Fruit fly (Drosophila melanogaster) whole organism, pupa: ENCODE data around the gene hook.
A peak's percentile ranks its signal among the peaks of the same experiment; 100 is the strongest.

ENCODE experiments used
- CG12605 ChIP-seq: fragments of 200-800 bp; sonication (Bioruptor generic); IDR thresholded peaks from 2 replicates; pipeline ENCODE4 v1.3.6; 2022; ENCODE audit warnings: missing biosample characterization, missing genetic modification characterization
- CG15710 ChIP-seq: fragments of 200-800 bp; sonication (Bioruptor generic); optimal IDR thresholded peaks from 2 replicates; lab custom pipeline; 2018; ENCODE audit warnings: missing biosample characterization, mild to moderate bottlenecking, missing genetic modification characterization, moderate library complexity
- CG4496 ChIP-seq: fragments of 200-800 bp; sonication (Bioruptor generic); IDR thresholded peaks from 3 replicates; pipeline ENCODE4 v1.3.6; 2022; ENCODE audit warnings: missing biosample characterization, missing genetic modification characterization
- CG8301 ChIP-seq: fragments of 200-800 bp; sonication (Bioruptor generic); optimal IDR thresholded peaks from 2 replicates; lab custom pipeline; 2018; ENCODE audit warnings: missing biosample characterization, mild to moderate bottlenecking, missing genetic modification characterization
- D1 ChIP-seq: fragments of 200-800 bp; sonication (Bioruptor generic); optimal IDR thresholded peaks from 2 replicates; lab custom pipeline; 2018; ENCODE audit warnings: missing biosample characterization, mild to moderate bottlenecking, missing genetic modification characterization, moderate library complexity
- EcR ChIP-seq: fragments of 200-800 bp; sonication (Bioruptor generic); optimal IDR thresholded peaks from 3 replicates; lab custom pipeline; 2019; ENCODE audit warnings: missing biosample characterization, missing genetic modification characterization, mild to moderate bottlenecking, moderate library complexity, missing genetic modification reagents
- Ets98B ChIP-seq: fragments of 200-800 bp; sonication (Bioruptor generic); IDR thresholded peaks from 2 replicates; pipeline ENCODE4 v1.3.6; 2022; ENCODE audit warnings: missing biosample characterization, missing genetic modification characterization
- Pif1B ChIP-seq: fragments of 200-800 bp; sonication (Bioruptor generic); optimal IDR thresholded peaks from 3 replicates; lab custom pipeline; 2016; ENCODE audit warnings: missing biosample characterization, missing genetic modification characterization
- Snoo ChIP-seq: fragments of 200-800 bp; sonication (Bioruptor generic); optimal IDR thresholded peaks from 3 replicates; lab custom pipeline; 2017; ENCODE audit warnings: missing biosample characterization, mild to moderate bottlenecking, missing genetic modification characterization, inconsistent platforms
- gl ChIP-seq: fragments of 200-800 bp; sonication (Bioruptor generic); optimal IDR thresholded peaks from 2 replicates; lab custom pipeline; 2018; ENCODE audit warnings: missing biosample characterization, mild to moderate bottlenecking, missing genetic modification characterization
- rn ChIP-seq: fragments of 200-800 bp; sonication (Bioruptor generic); IDR thresholded peaks from 2 replicates; pipeline ENCODE4 v1.3.6; 2022; ENCODE audit warnings: missing biosample characterization, missing genetic modification characterization

DNA sequence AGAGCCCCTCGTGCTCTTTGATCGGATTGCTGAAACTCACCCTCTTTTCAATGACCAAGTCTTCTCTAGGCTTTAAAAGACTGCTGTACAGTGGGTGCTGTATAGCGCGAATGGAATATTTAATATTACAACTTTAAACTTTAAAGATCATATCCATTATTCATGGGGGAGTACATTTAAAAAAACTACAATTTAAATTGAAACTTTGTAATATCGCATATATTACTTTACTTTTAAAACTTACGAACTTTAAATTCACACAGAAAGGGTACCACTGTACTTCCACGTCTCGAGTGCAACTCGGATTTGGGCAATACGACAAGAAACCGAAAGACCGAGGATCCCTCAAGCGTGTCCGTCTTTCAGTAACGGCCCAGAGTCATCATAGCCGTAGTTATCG, 25.6 kb upstream of the hook start, which contains the start of gene Phlpp:
- no peak for TF ChIP-seq D1 (tag; lab: Kevin White, UChicago)
- no peak for TF ChIP-seq rn
- no peak for TF ChIP-seq Snoo (tag; lab: Kevin White, UChicago)
- peak; percentile 69 for TF ChIP-seq Ets98B
- TF ChIP-seq CG15710 (tag; lab: Kevin White, UChicago): no peak
- TF ChIP-seq CG8301: no peak
- TF ChIP-seq CG4496 (GFP tag; lab: Robert Waterston, UW): peak; percentile 38; the same call in 1 of the 3 replicates
- no peak for TF ChIP-seq Pif1B
- no peak for TF ChIP-seq gl
- TF ChIP-seq CG12605 (GFP tag; lab: Robert Waterston, UW): no peak
- TF ChIP-seq EcR (GFP tag; lab: Kevin White, UChicago): no peak
